Worm (Caenorhabditis elegans) whole organism, L2 larva: ENCODE results near the gene lec-9.

ENCODE experiments used
- ama-1 ChIP-seq: fragments of 150-350 bp; optimal IDR thresholded peaks from 2 replicates; lab custom pipeline; 2018; ENCODE audit warnings: inconsistent platforms
- nhr-12 ChIP-seq: fragments of 150-350 bp; optimal IDR thresholded peaks from 2 replicates; lab custom pipeline; 2014; ENCODE audit warnings: missing biosample characterization, missing genetic modification characterization
- snpc-4 ChIP-seq: fragments of 150-350 bp; optimal IDR thresholded peaks from 2 replicates; lab custom pipeline; 2014; ENCODE audit warnings: missing biosample characterization, missing genetic modification characterization
- zag-1 ChIP-seq: fragments of 150-350 bp; optimal IDR thresholded peaks from 2 replicates; lab custom pipeline; 2014; ENCODE audit warnings: missing biosample characterization, missing genetic modification characterization
- ztf-11 ChIP-seq: sonication (generic microtip); optimal IDR thresholded peaks from 2 replicates; lab custom pipeline; 2017; ENCODE audit warnings: missing biosample characterization, missing genetic modification characterization

DNA sequence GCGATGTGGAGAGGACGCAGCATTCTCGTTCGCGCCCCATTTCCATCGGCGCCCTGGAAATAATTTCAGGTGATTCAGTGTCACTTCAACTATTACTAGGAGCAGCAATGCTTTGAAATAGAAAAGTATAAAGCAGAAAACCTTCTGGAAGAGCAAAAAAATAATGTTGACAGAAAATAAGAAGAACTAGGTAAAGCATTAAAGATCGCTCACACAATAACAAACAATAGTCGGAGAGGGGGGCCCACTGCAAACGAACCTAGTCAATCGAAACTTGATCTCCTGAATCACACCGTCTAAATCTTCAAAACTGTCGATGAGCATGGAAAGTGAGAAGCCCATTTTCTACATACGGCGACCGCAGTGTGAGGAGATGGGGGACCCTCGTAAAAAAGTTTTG lies 27.6 kb downstream of the lec-9 start:
- no peak for TF ChIP-seq ama-1 (lab: Kevin White, UChicago)
- TF ChIP-seq zag-1 (tag; lab: Kevin White, UChicago), result no peak
- no peak for TF ChIP-seq nhr-12
- no peak for TF ChIP-seq snpc-4
- no peak for TF ChIP-seq ztf-11
